Worm (Caenorhabditis elegans): ENCODE measurements around the gene bud-31.

bud-31 gene

DNA sequence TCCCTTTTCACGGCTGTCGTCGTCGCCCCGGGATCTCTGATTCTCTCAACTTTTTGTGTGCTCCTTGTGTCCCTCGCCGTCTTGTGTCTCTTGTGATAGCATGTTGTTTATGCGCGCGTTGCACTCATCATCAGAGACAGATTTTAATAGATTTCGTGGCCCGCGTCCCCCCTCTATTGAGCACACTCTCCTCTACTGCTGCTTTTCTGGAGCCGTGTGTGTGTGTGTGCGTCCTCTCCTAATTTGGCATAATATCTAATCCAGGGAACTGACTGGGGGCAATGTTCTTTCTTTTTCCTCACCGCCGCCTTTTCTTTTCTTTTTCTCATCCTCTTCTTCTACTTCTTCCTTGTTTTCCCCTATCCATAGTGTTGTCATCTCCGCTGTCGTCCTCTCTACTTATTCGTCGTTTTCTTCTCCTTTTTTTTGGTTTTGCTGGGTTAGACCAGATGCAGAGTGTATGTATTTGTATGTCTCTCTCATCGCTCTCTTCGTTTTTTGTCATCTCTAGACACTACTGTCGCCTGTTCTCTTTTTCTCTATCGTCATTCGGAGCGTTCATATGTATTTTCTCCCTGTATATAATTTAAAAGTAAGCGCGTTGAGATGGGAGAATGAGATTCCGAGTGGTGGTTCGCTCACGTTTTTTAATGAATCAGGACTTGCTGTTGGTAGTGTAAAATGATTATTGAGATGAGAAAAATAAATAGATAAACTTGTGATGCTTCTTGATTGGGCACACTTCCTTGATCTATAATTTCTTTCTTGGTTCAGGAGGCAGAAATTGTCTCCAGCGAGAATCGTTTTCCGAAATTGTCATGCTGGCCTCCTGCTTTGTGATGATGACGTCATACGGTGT lies 7.7 kb upstream of the bud-31 start (continued):
- no peak for TF ChIP-seq T26A8.4 (GFP tag; IDR thresholded peaks at IDR 0.05)
- peak; percentile 74 for TF ChIP-seq aha-1 (tag)
- TF ChIP-seq nhr-6 (tag; optimal IDR thresholded peaks at IDR 0.05): no peak
- TF ChIP-seq ceh-82 (tag; optimal IDR thresholded peaks at IDR 0.05): no peak
- TF ChIP-seq nhr-11 (tag; optimal IDR thresholded peaks at IDR 0.05): peak; percentile 40
- TF ChIP-seq set-16 (GFP tag; IDR thresholded peaks at IDR 0.05): peak; percentile 26; the same call in 1 of the 2 replicates
- peak; percentile 41 for TF ChIP-seq mxl-3 (GFP tag; optimal IDR thresholded peaks at IDR 0.05)
- peak; percentile 13 for TF ChIP-seq F37D6.2 (tag; optimal IDR thresholded peaks at IDR 0.05)
- TF ChIP-seq hlh-30 (tag; optimal IDR thresholded peaks at IDR 0.05; ENCODE audit: insufficient read depth): peak; percentile 31
- TF ChIP-seq nhr-237 (tag; optimal IDR thresholded peaks at IDR 0.05): no peak
- TF ChIP-seq F26F4.8 (GFP tag; conservative IDR thresholded peaks at IDR 0.05): no peak
- TF ChIP-seq Y105C5A.15 (GFP tag; IDR thresholded peaks at IDR 0.05): 0 out of 2 replicates have a peak, but pooled peaks have one; percentile 5
- TF ChIP-seq hlh-11 (tag; optimal IDR thresholded peaks at IDR 0.05): peak; percentile 39
- TF ChIP-seq ztf-11 (tag; optimal IDR thresholded peaks at IDR 0.05): no peak
- TF ChIP-seq hmg-1.1 (GFP tag; IDR thresholded peaks at IDR 0.05): peak; percentile 41; the same call in 1 of the 2 replicates
- TF ChIP-seq sdz-12 (GFP tag; optimal IDR thresholded peaks at IDR 0.05): no peak
- TF ChIP-seq egl-43 (GFP tag; IDR thresholded peaks at IDR 0.05): 0 out of 2 replicates have a peak, but pooled peaks have one; percentile 14
- TF ChIP-seq dmd-6 (GFP tag; IDR thresholded peaks at IDR 0.05): peak; percentile 35; the same call in 1 of the 2 replicates
- TF ChIP-seq lin-39 (tag; optimal IDR thresholded peaks at IDR 0.05): no peak
- peak in 1 of 2 experiments; percentile 94 for TF ChIP-seq unc-62 (GFP tag; optimal IDR thresholded peaks at IDR 0.05 in 1 of 2)
- TF ChIP-seq unc-62 (tag; optimal IDR thresholded peaks at IDR 0.05): no peak
- no peak for TF ChIP-seq lin-13 (GFP tag; optimal IDR thresholded peaks at IDR 0.05)
- TF ChIP-seq dve-1 (tag; optimal IDR thresholded peaks at IDR 0.05; ENCODE audit: insufficient read depth): peak; percentile 55
- no peak for TF ChIP-seq tag-97 (GFP tag; IDR thresholded peaks at IDR 0.05)
- TF ChIP-seq zfp-3 (GFP tag; conservative IDR thresholded peaks at IDR 0.05): no peak
- TF ChIP-seq unc-130 (GFP tag; optimal IDR thresholded peaks at IDR 0.05): no peak
- no peak for TF ChIP-seq madf-5 (GFP tag; IDR thresholded peaks at IDR 0.05)
- TF ChIP-seq lsy-2 (tag; optimal IDR thresholded peaks at IDR 0.05): peak in 1 of 2 experiments; percentile 11
- TF ChIP-seq nhr-25 (tag; optimal IDR thresholded peaks at IDR 0.05; ENCODE audit: borderline replicate concordance, insufficient read depth): no peak
- no peak for TF ChIP-seq unc-39 (tag; optimal IDR thresholded peaks at IDR 0.05)
- no peak for TF ChIP-seq nhr-41 (GFP tag; IDR thresholded peaks at IDR 0.05)
- no peak for TF ChIP-seq lim-7 (GFP tag; IDR thresholded peaks at IDR 0.05)
- TF ChIP-seq skn-1 (tag; optimal IDR thresholded peaks at IDR 0.05): no peak
- peak; percentile 64; the same call in 1 of the 2 replicates for TF ChIP-seq ctbp-1 (GFP tag; IDR thresholded peaks at IDR 0.05)
- peak in 1 of 2 experiments; percentile 32 for TF ChIP-seq hif-1 (tag; optimal IDR thresholded peaks at IDR 0.05)
- no peak for TF ChIP-seq nhr-102 (tag; optimal IDR thresholded peaks at IDR 0.05)
- TF ChIP-seq lin-15B (tag; optimal IDR thresholded peaks at IDR 0.05): no peak
- no peak for TF ChIP-seq pha-4 (GFP tag; IDR thresholded peaks at IDR 0.05)
- TF ChIP-seq pha-4 (tag; optimal IDR thresholded peaks at IDR 0.05): no peak
- no peak for TF ChIP-seq arid-1 (GFP tag; conservative IDR thresholded peaks at IDR 0.05)
- no peak for TF ChIP-seq Y75B8A.6 (GFP tag; IDR thresholded peaks at IDR 0.05)
- no peak for TF ChIP-seq D1046.2 (GFP tag; IDR thresholded peaks at IDR 0.05)
- TF ChIP-seq ceh-44 (GFP tag; IDR thresholded peaks at IDR 0.05): no peak
- no peak for TF ChIP-seq attf-4 (tag; optimal IDR thresholded peaks at IDR 0.05)
- no peak for TF ChIP-seq saeg-2 (GFP tag; IDR thresholded peaks at IDR 0.05)
- TF ChIP-seq nhr-76 (tag; optimal IDR thresholded peaks at IDR 0.05): no peak
- no peak for TF ChIP-seq php-3 (GFP tag; IDR thresholded peaks at IDR 0.05)
- TF ChIP-seq zag-1 (tag; optimal IDR thresholded peaks at IDR 0.05): no peak
- TF ChIP-seq lin-1 (GFP tag; IDR thresholded peaks at IDR 0.05): no peak
- TF ChIP-seq ztf-7 (tag; optimal IDR thresholded peaks at IDR 0.05): no peak
